Fruit fly (Drosophila melanogaster) whole organism, embryonic: ENCODE results near the gene Cp7Fa.

Source experiments
- Antp ChIP-seq: fragments of 200-800 bp; sonication (Bioruptor generic); optimal IDR thresholded peaks from 3 replicates; lab custom pipeline; 2016; ENCODE audit warnings: missing biosample characterization, missing genetic modification characterization
- Atf6 ChIP-seq: fragments of 200-800 bp; sonication (Bioruptor generic); IDR thresholded peaks from 2 replicates; pipeline ENCODE4 v1.3.6; 2022; ENCODE audit warnings: missing biosample characterization, missing genetic modification characterization
- Bgb ChIP-seq: fragments of 200-800 bp; sonication (Bioruptor generic); IDR thresholded peaks from 2 replicates; pipeline ENCODE4 v1.3.6; 2022; ENCODE audit warnings: missing biosample characterization, missing genetic modification characterization; ENCODE audit not compliant: partially characterized antibody
- BtbVII ChIP-seq: fragments of 200-800 bp; sonication (Bioruptor generic); optimal IDR thresholded peaks from 3 replicates; lab custom pipeline; 2017; ENCODE audit warnings: missing biosample characterization, mild to moderate bottlenecking, missing genetic modification characterization
- CG10543 ChIP-seq: fragments of 200-800 bp; sonication (Bioruptor generic); optimal IDR thresholded peaks from 3 replicates; lab custom pipeline; 2017; ENCODE audit warnings: missing biosample characterization, mild to moderate bottlenecking, missing genetic modification characterization, moderate library complexity
- CG12391 ChIP-seq: fragments of 200-800 bp; sonication (Bioruptor generic); optimal IDR thresholded peaks from 3 replicates; lab custom pipeline; 2018; ENCODE audit warnings: missing biosample characterization, mild to moderate bottlenecking, missing genetic modification characterization, moderate library complexity
- CG12942 ChIP-seq: fragments of 200-800 bp; sonication (Bioruptor generic); optimal IDR thresholded peaks from 3 replicates; lab custom pipeline; 2016; ENCODE audit warnings: missing biosample characterization, missing genetic modification characterization
- CG13624 ChIP-seq: fragments of 200-800 bp; sonication (Bioruptor generic); optimal IDR thresholded peaks from 2 replicates; lab custom pipeline; 2016; ENCODE audit warnings: missing biosample characterization, missing genetic modification characterization
- CG16813 ChIP-seq: fragments of 200-800 bp; sonication (Bioruptor generic); IDR thresholded peaks from 3 replicates; pipeline ENCODE4 v1.3.6; 2022; ENCODE audit warnings: missing biosample characterization, missing genetic modification characterization; ENCODE audit not compliant: partially characterized antibody
- CG17328 ChIP-seq: fragments of 200-800 bp; sonication (Bioruptor generic); IDR thresholded peaks from 2 replicates; pipeline ENCODE4 v1.3.6; 2022; ENCODE audit warnings: missing biosample characterization, missing genetic modification characterization
- CG1832 ChIP-seq: fragments of 200-800 bp; sonication (Bioruptor generic); optimal IDR thresholded peaks from 2 replicates; lab custom pipeline; 2017; ENCODE audit warnings: missing biosample characterization, mild to moderate bottlenecking, missing genetic modification characterization, inconsistent platforms
- CG2120 ChIP-seq: fragments of 200-800 bp; sonication (Bioruptor generic); optimal IDR thresholded peaks from 3 replicates; lab custom pipeline; 2016; ENCODE audit warnings: missing biosample characterization, missing genetic modification characterization
- CG31441 ChIP-seq: fragments of 200-800 bp; sonication (Bioruptor generic); IDR thresholded peaks from 2 replicates; pipeline ENCODE4 v1.3.6; 2022; ENCODE audit warnings: missing biosample characterization, missing genetic modification characterization
- CG34224 ChIP-seq: fragments of 200-800 bp; sonication (Bioruptor generic); IDR thresholded peaks from 3 replicates; pipeline ENCODE4 v1.3.6; 2022; ENCODE audit warnings: missing biosample characterization, missing genetic modification characterization; ENCODE audit not compliant: partially characterized antibody
- CG42726 ChIP-seq: fragments of 200-800 bp; sonication (Bioruptor generic); IDR thresholded peaks from 2 replicates; pipeline ENCODE4 v1.3.6; 2022; ENCODE audit warnings: missing biosample characterization, missing genetic modification characterization; ENCODE audit not compliant: partially characterized antibody
- CG4360 ChIP-seq: fragments of 200-800 bp; sonication (Bioruptor generic); IDR thresholded peaks from 2 replicates; pipeline ENCODE4 v1.3.6; 2022; ENCODE audit warnings: missing biosample characterization, missing genetic modification characterization
- CG5245 ChIP-seq: fragments of 200-800 bp; sonication (Bioruptor generic); optimal IDR thresholded peaks from 3 replicates; lab custom pipeline; 2016; ENCODE audit warnings: missing biosample characterization, missing genetic modification characterization
- CG6254 ChIP-seq: fragments of 200-800 bp; sonication (Bioruptor generic); optimal IDR thresholded peaks from 3 replicates; lab custom pipeline; 2017; ENCODE audit warnings: mild to moderate bottlenecking, missing biosample characterization, missing genetic modification reagents, missing genetic modification characterization
- CG6791 ChIP-seq: fragments of 200-800 bp; sonication (Bioruptor generic); IDR thresholded peaks from 3 replicates; pipeline ENCODE4 v1.3.6; 2022; ENCODE audit warnings: missing biosample characterization, missing genetic modification characterization; ENCODE audit not compliant: partially characterized antibody
- CG7963 ChIP-seq: fragments of 200-800 bp; sonication (Bioruptor generic); IDR thresholded peaks from 3 replicates; pipeline ENCODE4 v1.3.6; 2022; ENCODE audit warnings: missing biosample characterization, missing genetic modification characterization; ENCODE audit not compliant: partially characterized antibody
- CG8944 ChIP-seq: fragments of 200-800 bp; sonication (Bioruptor generic); optimal IDR thresholded peaks from 3 replicates; lab custom pipeline; 2016; ENCODE audit warnings: missing biosample characterization, missing genetic modification characterization
- CG9437 ChIP-seq: fragments of 200-800 bp; sonication (Bioruptor generic); optimal IDR thresholded peaks from 2 replicates; lab custom pipeline; 2018; ENCODE audit warnings: missing biosample characterization, mild to moderate bottlenecking, missing genetic modification characterization
- Camta ChIP-seq: fragments of 200-800 bp; sonication (Bioruptor generic); optimal IDR thresholded peaks from 2 replicates; lab custom pipeline; 2016; ENCODE audit warnings: missing biosample characterization, missing genetic modification characterization
- CoRest ChIP-seq: fragments of 200-800 bp; sonication (Bioruptor generic); optimal IDR thresholded peaks from 3 replicates; lab custom pipeline; 2018; ENCODE audit warnings: missing biosample characterization, mild to moderate bottlenecking, missing genetic modification characterization, moderate library complexity
- Dbx ChIP-seq: fragments of 200-800 bp; sonication (Bioruptor generic); IDR thresholded peaks from 3 replicates; pipeline ENCODE4 v1.3.6; 2022; ENCODE audit warnings: missing biosample characterization, missing genetic modification characterization
- Dll ChIP-seq: fragments of 200-800 bp; sonication (Bioruptor generic); IDR thresholded peaks from 4 replicates; pipeline ENCODE4 v1.3.6; 2022; ENCODE audit warnings: missing biosample characterization, missing genetic modification characterization; ENCODE audit not compliant: partially characterized antibody
- Doc3 ChIP-seq: fragments of 200-800 bp; sonication (Bioruptor generic); IDR thresholded peaks from 3 replicates; pipeline ENCODE4 v1.3.6; 2022; ENCODE audit warnings: missing biosample characterization, missing genetic modification characterization; ENCODE audit not compliant: partially characterized antibody
- HLH4C ChIP-seq: fragments of 200-800 bp; sonication (Bioruptor generic); IDR thresholded peaks from 3 replicates; pipeline ENCODE4 v1.3.6; 2022; ENCODE audit warnings: missing biosample characterization, missing genetic modification characterization; ENCODE audit not compliant: partially characterized antibody
- Hr51 ChIP-seq, 2 experiments: fragments of 200-800 bp; sonication (Bioruptor generic); optimal IDR thresholded peaks; 2 replicates in 1 of 2; 3 replicates in 1 of 2; lab custom pipeline; 2016 to 2018; ENCODE audit warnings: missing biosample characterization in 2 of 2, missing genetic modification characterization in 2 of 2, mild to moderate bottlenecking in 1 of 2, moderate library complexity in 1 of 2
- Mad ChIP-seq: fragments of 200-800 bp; sonication (Bioruptor generic); optimal IDR thresholded peaks from 2 replicates; lab custom pipeline; 2016; ENCODE audit warnings: missing biosample characterization, missing genetic modification characterization
- Mrtf ChIP-seq: fragments of 200-800 bp; sonication (Bioruptor generic); IDR thresholded peaks from 3 replicates; pipeline ENCODE4 v1.3.6; 2022; ENCODE audit warnings: missing biosample characterization, missing genetic modification characterization
- Nf-YC ChIP-seq: fragments of 200-800 bp; optimal IDR thresholded peaks from 3 replicates; lab custom pipeline; 2019; ENCODE audit warnings: missing biosample characterization, mild to moderate bottlenecking, missing genetic modification characterization, moderate library complexity
- PHDP ChIP-seq: fragments of 200-800 bp; sonication (Bioruptor generic); optimal IDR thresholded peaks from 3 replicates; lab custom pipeline; 2018; ENCODE audit warnings: missing biosample characterization, mild to moderate bottlenecking, missing genetic modification characterization, moderate library complexity
- Ssrp ChIP-seq: fragments of 200-800 bp; sonication (Bioruptor generic); optimal IDR thresholded peaks from 2 replicates; lab custom pipeline; 2018; ENCODE audit warnings: missing biosample characterization, mild to moderate bottlenecking, missing genetic modification characterization, moderate library complexity
- amos ChIP-seq: fragments of 200-800 bp; sonication (Bioruptor generic); IDR thresholded peaks from 2 replicates; pipeline ENCODE4 v1.3.6; 2022; ENCODE audit warnings: missing biosample characterization, missing genetic modification characterization; ENCODE audit not compliant: partially characterized antibody
- ato ChIP-seq: fragments of 200-800 bp; sonication (Bioruptor generic); IDR thresholded peaks from 2 replicates; pipeline ENCODE4 v1.3.6; 2022; ENCODE audit warnings: missing biosample characterization, missing genetic modification characterization; ENCODE audit not compliant: partially characterized antibody
- bcd ChIP-seq: fragments of 200-800 bp; sonication (Bioruptor generic); optimal IDR thresholded peaks from 2 replicates; lab custom pipeline; 2017; ENCODE audit warnings: missing biosample characterization, mild to moderate bottlenecking, missing genetic modification characterization
- bowl ChIP-seq: fragments of 200-800 bp; sonication (Bioruptor generic); IDR thresholded peaks from 2 replicates; pipeline ENCODE4 v1.3.6; 2022; ENCODE audit warnings: missing biosample characterization, missing genetic modification characterization
- dmrt11E ChIP-seq: fragments of 200-800 bp; sonication (Bioruptor generic); optimal IDR thresholded peaks from 3 replicates; lab custom pipeline; 2018; ENCODE audit warnings: missing biosample characterization, mild to moderate bottlenecking, missing genetic modification characterization, moderate library complexity
- exex ChIP-seq: fragments of 200-800 bp; sonication (Bioruptor generic); optimal IDR thresholded peaks from 4 replicates; lab custom pipeline; 2018; ENCODE audit warnings: missing biosample characterization, mild to moderate bottlenecking, missing genetic modification characterization, moderate library complexity
- fru ChIP-seq: fragments of >200 bp; optimal IDR thresholded peaks from 2 replicates; lab custom pipeline; 2017
- mld ChIP-seq: fragments of 200-800 bp; sonication (Bioruptor generic); IDR thresholded peaks from 3 replicates; pipeline ENCODE4 v1.3.6; 2022; ENCODE audit warnings: missing biosample characterization, missing genetic modification characterization; ENCODE audit not compliant: partially characterized antibody
- pfk ChIP-seq: fragments of 200-800 bp; sonication (Bioruptor generic); optimal IDR thresholded peaks from 2 replicates; lab custom pipeline; 2018; ENCODE audit warnings: missing biosample characterization, mild to moderate bottlenecking, missing genetic modification characterization, moderate library complexity
- pho ChIP-seq: fragments of 200-800 bp; sonication (Bioruptor generic); optimal IDR thresholded peaks from 2 replicates; lab custom pipeline; 2016; ENCODE audit warnings: missing biosample characterization, missing genetic modification characterization
- pita ChIP-seq: fragments of 200-800 bp; sonication (Bioruptor generic); optimal IDR thresholded peaks from 2 replicates; lab custom pipeline; 2017; ENCODE audit warnings: missing biosample characterization, mild to moderate bottlenecking, missing genetic modification characterization
- pzg ChIP-seq: fragments of 200-800 bp; sonication (Bioruptor generic); optimal IDR thresholded peaks from 3 replicates; lab custom pipeline; 2018; ENCODE audit warnings: missing biosample characterization, mild to moderate bottlenecking, missing genetic modification characterization, moderate library complexity
- ranshi ChIP-seq: fragments of 200-800 bp; sonication (Bioruptor generic); IDR thresholded peaks from 2 replicates; pipeline ENCODE4 v1.3.6; 2022; ENCODE audit warnings: missing biosample characterization, missing genetic modification characterization
- sna ChIP-seq: fragments of 200-800 bp; sonication (Bioruptor generic); IDR thresholded peaks from 2 replicates; pipeline ENCODE4 v1.3.6; 2022; ENCODE audit warnings: missing biosample characterization, missing genetic modification characterization; ENCODE audit not compliant: partially characterized antibody
- tna ChIP-seq: fragments of 200-800 bp; sonication (Bioruptor generic); IDR thresholded peaks from 2 replicates; pipeline ENCODE4 v1.3.6; 2022; ENCODE audit warnings: missing biosample characterization, missing genetic modification characterization; ENCODE audit not compliant: partially characterized antibody
- unc-4 ChIP-seq: fragments of 200-800 bp; sonication (Bioruptor generic); IDR thresholded peaks from 2 replicates; pipeline ENCODE4 v1.3.6; 2022; ENCODE audit warnings: missing biosample characterization, missing genetic modification characterization; ENCODE audit not compliant: partially characterized antibody
- zen2 ChIP-seq: fragments of 200-800 bp; sonication (Bioruptor generic); IDR thresholded peaks from 3 replicates; pipeline ENCODE4 v1.3.6; 2022; ENCODE audit warnings: missing biosample characterization, missing genetic modification characterization; ENCODE audit not compliant: partially characterized antibody

Gene Cp7Fa

dm6 chrX:8452163-8452562 is 18.5 kb upstream of the Cp7Fa start (continued):
- TF ChIP-seq CG6791 (GFP tag; lab: Robert Waterston, UW) (peak; percentile 100), PHDP (tag; lab: Kevin White, UChicago) (no peak), CG5245 (GFP tag; lab: Kevin White, UChicago) (no peak), Mrtf (GFP tag; lab: Robert Waterston, UW) (no peak), Doc3 (peak; percentile 88), ato (GFP tag; lab: Robert Waterston, UW) (peak; percentile 100), amos (GFP tag; lab: Robert Waterston, UW) (peak; percentile 81), Atf6 (no peak), HLH4C (peak; percentile 100), pzg (GFP tag; lab: Kevin White, UChicago) (no peak), sna (GFP tag; lab: Robert Waterston, UW) (peak; percentile 97), CG10543 (GFP tag; lab: Kevin White, UChicago) (no peak), tna (peak; percentile 100), CG34224 (GFP tag; lab: Robert Waterston, UW) (peak; percentile 100), unc-4 (peak; percentile 77), Nf-YC (tag; lab: Kevin White, UChicago) (no peak), Mad (GFP tag; lab: Kevin White, UChicago) (no peak), CG4360 (GFP tag; lab: Robert Waterston, UW) (no peak), CG31441 (GFP tag; lab: Robert Waterston, UW) (no peak), CG8944 (no peak), BtbVII (no peak), pho (no peak), CG12942 (GFP tag; lab: Kevin White, UChicago) (no peak), mld (GFP tag; lab: Robert Waterston, UW) (peak; percentile 100), zen2 (peak; percentile 100), CG12391 (tag; lab: Kevin White, UChicago) (no peak), CoRest (no peak), CG7963 (GFP tag; lab: Robert Waterston, UW) (peak; percentile 100), bcd (GFP tag; lab: Kevin White, UChicago) (no peak), bowl (GFP tag; lab: Robert Waterston, UW) (no peak), CG1832 (no peak), exex (tag; lab: Kevin White, UChicago) (no peak), CG16813 (peak; percentile 99), CG13624 (GFP tag; lab: Kevin White, UChicago) (no peak), Dbx (GFP tag; lab: Robert Waterston, UW) (no peak), Dll (GFP tag; lab: Robert Waterston, UW) (peak; percentile 92), Bgb (peak; percentile 95)

- TF ChIP-seq pita (GFP tag; lab: Kevin White, UChicago) (no peak), CG17328 (GFP tag; lab: Robert Waterston, UW) (peak; percentile 98), pfk (GFP tag; lab: Kevin White, UChicago) (peak; percentile 22), Ssrp (peak; percentile 96), Hr51 (GFP tag; optimal IDR thresholded peaks at IDR 0.05; lab: Kevin White, UChicago) (peak; percentile 79 to 92), CG6254 (GFP tag; lab: Kevin White, UChicago) (peak; percentile 92), Camta (GFP tag; lab: Kevin White, UChicago) (peak; percentile 88), sna (GFP tag; lab: Robert Waterston, UW) (no peak), dmrt11E (peak; percentile 98), fru (no peak), CG42726 (GFP tag; lab: Robert Waterston, UW) (0 out of 2 replicates have a peak, but pooled peaks have one; percentile 13), ranshi (GFP tag; lab: Robert Waterston, UW) (peak; percentile 98), CG2120 (GFP tag; lab: Kevin White, UChicago) (peak; percentile 86), Antp (GFP tag; lab: Kevin White, UChicago) (peak; percentile 84), CG9437 (GFP tag; lab: Kevin White, UChicago) (peak; percentile 79)
Measured at dm6 chrX:8455019-8455555, 15.6 kb upstream of the Cp7Fa start, which contains the start of gene org-1. Gene org-1 (minus strand): TSS chrX:8455069.
